Fruit fly (Drosophila melanogaster): ENCODE data around the gene CG14200.

The CG14200 gene

dm6 chrX:19453138-19453537, 42.2 kb upstream of the CG14200 start (continued):
- TF ChIP-seq Hmr (GFP tag; optimal IDR thresholded peaks at IDR 0.05) (peak; percentile 61), sd (tag; optimal IDR thresholded peaks at IDR 0.05) (no peak), ssp (GFP tag; IDR thresholded peaks at IDR 0.05) (0 out of 2 replicates have a peak, but pooled peaks have one; percentile 24), Dek (tag; optimal IDR thresholded peaks at IDR 0.05) (peak; percentile 34), caup (GFP tag; optimal IDR thresholded peaks at IDR 0.05; ENCODE audit: severe bottlenecking) (peak; percentile 39), Dip2 (GFP tag; IDR thresholded peaks at IDR 0.05) (no peak), Ptx1 (GFP tag; IDR thresholded peaks at IDR 0.05) (peak; percentile 47; the same call in 1 of the 2 replicates), CG7271 (tag; optimal IDR thresholded peaks at IDR 0.05) (no peak), CG34422 (GFP tag; IDR thresholded peaks at IDR 0.05) (peak; percentile 25; the same call in 1 of the 3 replicates), Xbp1 (GFP tag; optimal IDR thresholded peaks at IDR 0.05) (peak; percentile 48), lilli (GFP tag; optimal IDR thresholded peaks at IDR 0.05) (peak; percentile 31), CG10209 (GFP tag; optimal IDR thresholded peaks at IDR 0.05) (peak; percentile 29), CG11723 (GFP tag; optimal IDR thresholded peaks at IDR 0.05) (no peak), sug (tag; optimal IDR thresholded peaks at IDR 0.05) (peak; percentile 4), Hand (GFP tag; optimal IDR thresholded peaks at IDR 0.05) (peak; percentile 65), BtbVII (GFP tag; optimal IDR thresholded peaks at IDR 0.05) (peak; percentile 41), Deaf1 (tag; optimal IDR thresholded peaks at IDR 0.05) (peak; percentile 8), sens (GFP tag) (peak; percentile 59), onecut (GFP tag; IDR thresholded peaks at IDR 0.05) (peak; percentile 30; the same call in 1 of the 2 replicates), hkb (optimal IDR thresholded peaks at IDR 0.05) (no peak), hkb (GFP tag; IDR thresholded peaks at IDR 0.05) (peak; percentile 59; the same call in 1 of the 2 replicates), CG2116 (GFP tag; optimal IDR thresholded peaks at IDR 0.05) (no peak), CG12299 (tag; optimal IDR thresholded peaks at IDR 0.05) (no peak), CG17829 (tag; optimal IDR thresholded peaks at IDR 0.05) (peak; percentile 20), Rx (GFP tag; IDR thresholded peaks at IDR 0.05) (no peak), Sox102F (GFP tag; optimal IDR thresholded peaks at IDR 0.05) (peak; percentile 45), CG18599 (GFP tag; optimal IDR thresholded peaks at IDR 0.05) (peak; percentile 80), CG12744 (GFP tag; optimal IDR thresholded peaks at IDR 0.05) (no peak), CG10267 (tag; optimal IDR thresholded peaks at IDR 0.05) (peak; percentile 26), gcm (GFP tag; optimal IDR thresholded peaks at IDR 0.05) (no peak), Dbx (GFP tag; IDR thresholded peaks at IDR 0.05) (peak; percentile 50; the same call in 2 of the 3 replicates), org-1 (GFP tag; optimal IDR thresholded peaks at IDR 0.05) (peak; percentile 20), H15 (GFP tag; IDR thresholded peaks at IDR 0.05) (0 out of 3 replicates have a peak, but pooled peaks have one; percentile 50), eve (GFP tag; optimal IDR thresholded peaks at IDR 0.05) (no peak), Max (GFP tag; optimal IDR thresholded peaks at IDR 0.05) (no peak), grau (tag; optimal IDR thresholded peaks at IDR 0.05) (peak; percentile 54), fd96Cb (tag; optimal IDR thresholded peaks at IDR 0.05) (peak; percentile 37), slbo (GFP tag; IDR thresholded peaks at IDR 0.05) (peak; percentile 53), CG10147 (GFP tag; optimal IDR thresholded peaks at IDR 0.05) (no peak), CG12219 (GFP tag; optimal IDR thresholded peaks at IDR 0.05) (no peak), CG12155 (GFP tag; optimal IDR thresholded peaks at IDR 0.05) (no peak), Oaz (GFP tag; IDR thresholded peaks at IDR 0.05) (no peak), sim (GFP tag; IDR thresholded peaks at IDR 0.05) (no peak), scrt (GFP tag; optimal IDR thresholded peaks at IDR 0.05) (peak; percentile 34), HLH4C (GFP tag; IDR thresholded peaks at IDR 0.05; ENCODE audit: partially characterized antibody) (no peak), pan (optimal IDR thresholded peaks at IDR 0.05) (no peak), pan (GFP tag; optimal IDR thresholded peaks at IDR 0.05 in 1 of 2, IDR thresholded peaks at IDR 0.05 in 1 of 2) (peak in 1 of 2 experiments; percentile 51), CG12769 (tag; optimal IDR thresholded peaks at IDR 0.05) (peak; percentile 66), CG11085 (GFP tag; IDR thresholded peaks at IDR 0.05) (no peak), CG3281 (GFP tag; optimal IDR thresholded peaks at IDR 0.05) (peak; percentile 55), nau (GFP tag; optimal IDR thresholded peaks at IDR 0.05) (no peak)
